Worm (Caenorhabditis elegans): ENCODE data around the gene Y17G7B.22.

DNA sequence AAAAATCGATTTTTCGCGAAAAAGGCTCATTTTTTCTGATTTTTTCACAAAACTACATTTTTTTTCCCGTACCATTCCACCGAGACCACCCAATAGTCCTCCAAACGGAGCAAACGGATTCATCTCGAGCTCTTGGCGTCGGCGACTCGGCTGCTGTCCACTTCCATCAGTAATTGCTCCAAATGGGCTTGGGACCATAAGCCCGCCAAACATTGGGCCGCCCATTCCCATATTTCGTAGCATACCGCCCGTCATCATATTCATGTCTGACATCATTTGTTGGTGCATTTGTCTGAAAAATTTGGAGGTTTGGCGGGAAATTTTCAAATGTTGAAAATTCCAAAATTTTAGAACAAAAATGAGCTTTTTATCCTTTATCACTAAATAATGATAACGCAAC is 30.9 kb downstream of the Y17G7B.22 start:
- TF ChIP-seq flt-1 (GFP tag; IDR thresholded peaks at IDR 0.05) (no peak), ztf-29 (GFP tag; IDR thresholded peaks at IDR 0.05) (no peak)
